Worm (Caenorhabditis elegans) whole organism, L4 larva: ENCODE measurements around the gene glb-24.

ENCODE experiments used
- attf-4 ChIP-seq: sonication (generic microtip); optimal IDR thresholded peaks from 3 replicates; lab custom pipeline; 2017; ENCODE audit warnings: missing biosample characterization, missing genetic modification characterization
- hmg-1.1 ChIP-seq: fragments of 200-800 bp; sonication (Bioruptor generic); IDR thresholded peaks from 2 replicates; pipeline ENCODE4 v1.3.6; 2022; ENCODE audit warnings: missing genetic modification reagents, missing genetic modification characterization, missing compliant biosample characterization
- lin-39 ChIP-seq: fragments of 150-350 bp; optimal IDR thresholded peaks from 2 replicates; lab custom pipeline; 2014; ENCODE audit warnings: missing biosample characterization, missing genetic modification reagents, missing genetic modification characterization
- mxl-3 ChIP-seq: fragments of 200-800 bp; sonication (Bioruptor generic); optimal IDR thresholded peaks from 2 replicates; lab custom pipeline; 2018; ENCODE audit warnings: mild to moderate bottlenecking, missing genetic modification characterization, missing compliant biosample characterization
- nhr-111 ChIP-seq: fragments of 200-800 bp; sonication (Bioruptor generic); optimal IDR thresholded peaks from 2 replicates; lab custom pipeline; 2018; ENCODE audit warnings: mild to moderate bottlenecking, missing genetic modification characterization, missing compliant biosample characterization
- nhr-25 ChIP-seq: sonication (generic microtip); optimal IDR thresholded peaks from 2 replicates; lab custom pipeline; 2017; ENCODE audit warnings: missing genetic modification characterization, mild to moderate bottlenecking, missing compliant biosample characterization, antibody characterized with exemption, moderate library complexity, borderline replicate concordance; ENCODE audit not compliant: insufficient read depth
- nhr-77 ChIP-seq: fragments of 150-350 bp; optimal IDR thresholded peaks from 2 replicates; lab custom pipeline; 2014; ENCODE audit warnings: missing biosample characterization, missing genetic modification characterization
- zag-1 ChIP-seq: fragments of 150-350 bp; optimal IDR thresholded peaks from 2 replicates; lab custom pipeline; 2014; ENCODE audit warnings: missing biosample characterization, missing genetic modification characterization

ce11 chrV:12881396-12881795, 4.4 kb downstream of the glb-24 start:
- TF ChIP-seq lin-39 (tag; lab: Kevin White, UChicago): no peak
- no peak for TF ChIP-seq attf-4 (tag; lab: Kevin White, UChicago)
- no peak for TF ChIP-seq zag-1 (tag; lab: Kevin White, UChicago)
- no peak for TF ChIP-seq hmg-1.1 (GFP tag; lab: Robert Waterston, UW)
- no peak for TF ChIP-seq nhr-77 (tag; lab: Kevin White, UChicago)
- TF ChIP-seq nhr-25 (tag; lab: Kevin White, UChicago): no peak
- no peak for TF ChIP-seq nhr-111
- TF ChIP-seq mxl-3 (GFP tag; lab: Kevin White, UChicago): no peak
